Fruit fly (Drosophila melanogaster) whole organism, embryonic: ENCODE data around the gene CG31637.

Experiments used
- Antp ChIP-seq: fragments of 200-800 bp; sonication (Bioruptor generic); optimal IDR thresholded peaks from 3 replicates; lab custom pipeline; 2016; ENCODE audit warnings: missing biosample characterization, missing genetic modification characterization
- Bgb ChIP-seq: fragments of 200-800 bp; sonication (Bioruptor generic); IDR thresholded peaks from 2 replicates; pipeline ENCODE4 v1.3.6; 2022; ENCODE audit warnings: missing biosample characterization, missing genetic modification characterization; ENCODE audit not compliant: partially characterized antibody
- CG1024 ChIP-seq: fragments of 200-800 bp; sonication (Bioruptor generic); IDR thresholded peaks from 2 replicates; pipeline ENCODE4 v1.3.6; 2022; ENCODE audit warnings: missing biosample characterization, missing genetic modification characterization
- CG10321 ChIP-seq: fragments of 200-800 bp; sonication (Bioruptor generic); IDR thresholded peaks from 2 replicates; pipeline ENCODE4 v1.3.6; 2022; ENCODE audit warnings: missing biosample characterization, missing genetic modification characterization
- CG10654 ChIP-seq: fragments of 200-800 bp; sonication (Bioruptor generic); optimal IDR thresholded peaks from 2 replicates; lab custom pipeline; 2016; ENCODE audit warnings: missing biosample characterization, missing genetic modification characterization
- CG11398 ChIP-seq: fragments of 200-800 bp; sonication (Bioruptor generic); optimal IDR thresholded peaks from 2 replicates; lab custom pipeline; 2016; ENCODE audit warnings: missing biosample characterization, missing genetic modification characterization
- CG12236 ChIP-seq: fragments of 200-800 bp; sonication (Bioruptor generic); optimal IDR thresholded peaks from 2 replicates; lab custom pipeline; 2016; ENCODE audit warnings: missing biosample characterization, missing genetic modification characterization
- CG12299 ChIP-seq: fragments of 200-800 bp; sonication (Bioruptor generic); optimal IDR thresholded peaks from 2 replicates; lab custom pipeline; 2018; ENCODE audit warnings: missing biosample characterization, mild to moderate bottlenecking, missing genetic modification characterization
- CG12942 ChIP-seq: fragments of 200-800 bp; sonication (Bioruptor generic); optimal IDR thresholded peaks from 3 replicates; lab custom pipeline; 2016; ENCODE audit warnings: missing biosample characterization, missing genetic modification characterization
- CG13123 ChIP-seq: fragments of 200-800 bp; sonication (Bioruptor generic); optimal IDR thresholded peaks from 2 replicates; lab custom pipeline; 2016; ENCODE audit warnings: missing biosample characterization, missing genetic modification characterization
- CG13296 ChIP-seq: fragments of 200-800 bp; sonication (Bioruptor generic); optimal IDR thresholded peaks from 3 replicates; lab custom pipeline; 2018; ENCODE audit warnings: missing biosample characterization, mild to moderate bottlenecking, missing genetic modification characterization
- CG14860 ChIP-seq: fragments of 200-800 bp; sonication (Bioruptor generic); IDR thresholded peaks from 3 replicates; pipeline ENCODE4 v1.3.6; 2022; ENCODE audit warnings: missing biosample characterization, missing genetic modification characterization; ENCODE audit not compliant: partially characterized antibody
- CG15073 ChIP-seq: fragments of 200-800 bp; sonication (Bioruptor generic); optimal IDR thresholded peaks from 2 replicates; lab custom pipeline; 2016; ENCODE audit warnings: missing biosample characterization, missing genetic modification characterization
- CG17186 ChIP-seq: fragments of 200-800 bp; sonication (Bioruptor generic); optimal IDR thresholded peaks from 3 replicates; lab custom pipeline; 2017; ENCODE audit warnings: missing biosample characterization, missing genetic modification reagents, missing genetic modification characterization
- CG17612 ChIP-seq: fragments of 200-800 bp; sonication (Bioruptor generic); IDR thresholded peaks from 2 replicates; pipeline ENCODE4 v1.3.6; 2022; ENCODE audit warnings: missing biosample characterization, missing genetic modification characterization
- CG18011 ChIP-seq: fragments of 200-800 bp; sonication (Bioruptor generic); optimal IDR thresholded peaks from 2 replicates; lab custom pipeline; 2017; ENCODE audit warnings: missing biosample characterization, missing genetic modification characterization, mild to moderate bottlenecking, moderate library complexity, missing genotype
- CG18764 ChIP-seq: fragments of 200-800 bp; sonication (Bioruptor generic); optimal IDR thresholded peaks from 3 replicates; lab custom pipeline; 2016; ENCODE audit warnings: missing biosample characterization, missing genetic modification characterization
- CG2678 ChIP-seq: fragments of 200-800 bp; sonication (Bioruptor generic); optimal IDR thresholded peaks from 3 replicates; lab custom pipeline; 2019; ENCODE audit warnings: missing biosample characterization, mild to moderate bottlenecking, missing genetic modification characterization, moderate library complexity
- CG3726 ChIP-seq: fragments of 200-800 bp; sonication (Bioruptor generic); IDR thresholded peaks from 3 replicates; pipeline ENCODE4, ENCODE4 v1.3.6; 2022; ENCODE audit warnings: missing biosample characterization, missing genetic modification characterization
- CG3847 ChIP-seq: fragments of 200-800 bp; sonication (Bioruptor generic); IDR thresholded peaks from 2 replicates; pipeline ENCODE4 v1.3.6; 2022; ENCODE audit warnings: missing biosample characterization, missing genetic modification characterization
- CG4328 ChIP-seq: fragments of 200-800 bp; sonication (Bioruptor generic); optimal IDR thresholded peaks from 3 replicates; lab custom pipeline; 2017; ENCODE audit warnings: missing biosample characterization, missing genetic modification reagents, missing genetic modification characterization
- CG4730 ChIP-seq: fragments of 200-800 bp; sonication (Bioruptor generic); IDR thresholded peaks from 2 replicates; pipeline ENCODE4 v1.3.6; 2022; ENCODE audit warnings: missing biosample characterization, missing genetic modification characterization
- CG8478 ChIP-seq: fragments of >200 bp; optimal IDR thresholded peaks from 2 replicates; lab custom pipeline; 2018
- CG9437 ChIP-seq: fragments of 200-800 bp; sonication (Bioruptor generic); optimal IDR thresholded peaks from 2 replicates; lab custom pipeline; 2018; ENCODE audit warnings: missing biosample characterization, mild to moderate bottlenecking, missing genetic modification characterization
- CG9727 ChIP-seq: fragments of 200-800 bp; sonication (Bioruptor generic); optimal IDR thresholded peaks from 3 replicates; lab custom pipeline; 2017; ENCODE audit warnings: missing biosample characterization, mild to moderate bottlenecking, missing genetic modification characterization
- D19B ChIP-seq: fragments of 200-800 bp; sonication (Bioruptor generic); optimal IDR thresholded peaks from 2 replicates; lab custom pipeline; 2017; ENCODE audit warnings: missing biosample characterization, mild to moderate bottlenecking, missing genetic modification characterization
- Deaf1 ChIP-seq: fragments of 200-800 bp; optimal IDR thresholded peaks from 3 replicates; lab custom pipeline; 2019; ENCODE audit warnings: missing biosample characterization, mild to moderate bottlenecking, missing genetic modification characterization, moderate library complexity
- Dp ChIP-seq: fragments of 200-800 bp; sonication (Bioruptor generic); optimal IDR thresholded peaks from 2 replicates; lab custom pipeline; 2018; ENCODE audit warnings: missing biosample characterization, mild to moderate bottlenecking, missing genetic modification characterization, moderate library complexity
- E2f1 ChIP-seq: fragments of 200-800 bp; sonication (Bioruptor generic); IDR thresholded peaks from 2 replicates; pipeline ENCODE4 v1.3.6; 2022; ENCODE audit warnings: missing biosample characterization, missing genetic modification characterization
- Ets97D ChIP-seq: fragments of 200-800 bp; sonication (Bioruptor generic); optimal IDR thresholded peaks from 3 replicates; lab custom pipeline; 2016; ENCODE audit warnings: missing biosample characterization, missing genetic modification characterization
- HLH4C ChIP-seq: fragments of 200-800 bp; sonication (Bioruptor generic); IDR thresholded peaks from 3 replicates; pipeline ENCODE4 v1.3.6; 2022; ENCODE audit warnings: missing biosample characterization, missing genetic modification characterization; ENCODE audit not compliant: partially characterized antibody
- Hsf ChIP-seq: fragments of 200-800 bp; sonication (Bioruptor generic); optimal IDR thresholded peaks from 3 replicates; lab custom pipeline; 2016; ENCODE audit warnings: missing biosample characterization, missing genetic modification characterization
- Nf-YA ChIP-seq: fragments of 200-800 bp; sonication (Bioruptor generic); IDR thresholded peaks from 2 replicates; pipeline ENCODE4 v1.3.6; 2022; ENCODE audit warnings: missing biosample characterization, missing genetic modification characterization
- Sry-β ChIP-seq: fragments of 200-800 bp; sonication (Bioruptor generic); optimal IDR thresholded peaks from 2 replicates; lab custom pipeline; 2018; ENCODE audit warnings: missing biosample characterization, mild to moderate bottlenecking, missing genetic modification characterization, moderate library complexity
- Tbp ChIP-seq: fragments of >200 bp; optimal IDR thresholded peaks from 2 replicates; lab custom pipeline; 2018; ENCODE audit warnings: missing biosample characterization, missing genetic modification characterization
- ash1 ChIP-seq: fragments of 200-800 bp; sonication (Bioruptor generic); optimal IDR thresholded peaks from 2 replicates; lab custom pipeline; 2018; ENCODE audit warnings: missing biosample characterization, mild to moderate bottlenecking, missing genetic modification characterization
- crol ChIP-seq: fragments of 200-800 bp; sonication (Bioruptor generic); IDR thresholded peaks from 2 replicates; pipeline ENCODE4 v1.3.6; 2022; ENCODE audit warnings: missing biosample characterization, missing genetic modification characterization
- emc ChIP-seq: fragments of 200-800 bp; sonication (Bioruptor generic); optimal IDR thresholded peaks from 2 replicates; lab custom pipeline; 2016; ENCODE audit warnings: missing biosample characterization, missing genetic modification characterization
- ewg ChIP-seq: fragments of 200-800 bp; sonication (Bioruptor generic); optimal IDR thresholded peaks from 3 replicates; lab custom pipeline; 2017; ENCODE audit warnings: mild to moderate bottlenecking, missing biosample characterization, missing genetic modification reagents, missing genetic modification characterization
- fd64A ChIP-seq: fragments of 200-800 bp; sonication (Bioruptor generic); optimal IDR thresholded peaks from 3 replicates; lab custom pipeline; 2018; ENCODE audit warnings: missing biosample characterization, mild to moderate bottlenecking, missing genetic modification characterization
- ham ChIP-seq: fragments of 200-800 bp; sonication (Bioruptor generic); IDR thresholded peaks from 2 replicates; pipeline ENCODE4 v1.3.6; 2022; ENCODE audit warnings: missing biosample characterization, missing genetic modification characterization
- her ChIP-seq: fragments of 200-800 bp; sonication (Bioruptor generic); optimal IDR thresholded peaks from 2 replicates; lab custom pipeline; 2016; ENCODE audit warnings: missing biosample characterization, missing genetic modification characterization
- knrl ChIP-seq: fragments of 200-800 bp; sonication (Bioruptor generic); IDR thresholded peaks from 3 replicates; pipeline ENCODE4 v1.3.6; 2022; ENCODE audit warnings: missing biosample characterization, missing genetic modification characterization; ENCODE audit not compliant: partially characterized antibody
- lbe ChIP-seq: fragments of 200-800 bp; sonication (Bioruptor generic); optimal IDR thresholded peaks from 2 replicates; lab custom pipeline; 2016; ENCODE audit warnings: missing biosample characterization, mild to moderate bottlenecking, missing genetic modification characterization
- org-1 ChIP-seq: fragments of 200-800 bp; sonication (Bioruptor generic); optimal IDR thresholded peaks from 2 replicates; lab custom pipeline; 2017; ENCODE audit warnings: missing biosample characterization, missing genetic modification characterization
- pho ChIP-seq: fragments of 200-800 bp; sonication (Bioruptor generic); optimal IDR thresholded peaks from 2 replicates; lab custom pipeline; 2016; ENCODE audit warnings: missing biosample characterization, missing genetic modification characterization
- prd ChIP-seq, 3 experiments: fragments of >200 bp in 2 of 3; fragments of 200-800 bp in 1 of 3; sonication (Bioruptor generic) in 1 of 3; optimal IDR thresholded peaks in 2 of 3; IDR thresholded peaks in 1 of 3; 2 replicates in 2 of 3; 3 replicates in 1 of 3; pipeline versions ENCODE4 v1.3.6 to Lab custom; 2017 to 2022; ENCODE audit warnings: missing biosample characterization in 1 of 3, missing genetic modification characterization in 1 of 3
- run ChIP-seq: fragments of 200-800 bp; sonication (Bioruptor generic); optimal IDR thresholded peaks from 3 replicates; lab custom pipeline; 2018; ENCODE audit warnings: missing biosample characterization, mild to moderate bottlenecking, missing genetic modification characterization
- scrt ChIP-seq: fragments of 200-800 bp; sonication (Bioruptor generic); optimal IDR thresholded peaks from 2 replicates; lab custom pipeline; 2018; ENCODE audit warnings: missing biosample characterization, mild to moderate bottlenecking, missing genetic modification characterization, moderate library complexity
- sd ChIP-seq: fragments of 200-800 bp; sonication (Bioruptor generic); optimal IDR thresholded peaks from 3 replicates; lab custom pipeline; 2018; ENCODE audit warnings: missing biosample characterization, mild to moderate bottlenecking, missing genetic modification characterization, moderate library complexity
- sisA ChIP-seq: fragments of 200-800 bp; sonication (Bioruptor generic); IDR thresholded peaks from 2 replicates; pipeline ENCODE4 v1.3.6; 2022; ENCODE audit warnings: missing biosample characterization, missing genetic modification characterization
- tgo ChIP-seq: fragments of 200-800 bp; sonication (Bioruptor generic); IDR thresholded peaks from 3 replicates; pipeline ENCODE4 v1.3.6; 2022; ENCODE audit warnings: missing biosample characterization, missing genetic modification characterization
- vvl ChIP-seq: fragments of 200-800 bp; sonication (Bioruptor generic); IDR thresholded peaks from 2 replicates; pipeline ENCODE4 v1.3.6; 2022; ENCODE audit warnings: missing biosample characterization, missing genetic modification characterization

The CG31637 gene

DNA sequence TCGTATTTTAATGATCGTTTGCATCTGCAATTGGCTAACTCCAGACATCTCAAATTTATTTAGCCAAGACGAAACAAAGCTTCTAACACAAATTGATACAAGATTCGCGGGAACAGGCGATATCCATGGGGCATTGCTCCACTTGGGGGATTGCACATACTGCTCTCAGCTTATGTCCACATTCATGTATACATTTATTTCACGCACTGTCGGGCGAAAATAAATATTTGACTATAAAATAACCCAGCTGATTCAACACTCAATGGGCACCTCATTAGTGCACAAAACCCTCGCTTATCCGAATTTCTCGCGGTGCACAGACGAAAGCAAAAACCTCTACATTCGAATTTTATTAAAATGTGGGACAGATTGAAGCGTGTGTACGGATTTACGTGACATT, 37.0 kb upstream of the CG31637 start (continued):
- TF ChIP-seq Nf-YA (0 out of 2 replicates have a peak, but pooled peaks have one; percentile 16), CG3847 (no peak), CG9437 (GFP tag; lab: Kevin White, UChicago) (no peak), Ets97D (GFP tag; lab: Kevin White, UChicago) (no peak), HLH4C (no peak), E2f1 (GFP tag; lab: Robert Waterston, UW) (no peak), ham (GFP tag; lab: Robert Waterston, UW) (no peak), vvl (peak; percentile 30), CG1024 (GFP tag; lab: Robert Waterston, UW) (no peak; the same call in 1 of the 2 replicates), CG13123 (GFP tag; lab: Kevin White, UChicago) (no peak), Sry-β (GFP tag; lab: Kevin White, UChicago) (peak; percentile 18), fd64A (GFP tag; lab: Kevin White, UChicago) (peak; percentile 63), run (peak; percentile 3), CG2678 (tag; lab: Kevin White, UChicago) (peak; percentile 57), CG18011 (GFP tag; lab: Kevin White, UChicago) (peak; percentile 16), ash1 (GFP tag; lab: Kevin White, UChicago) (no peak), CG3726 (GFP tag; lab: Robert Waterston, UW) (no peak), prd (optimal IDR thresholded peaks at IDR 0.05; lab: Kevin White, UChicago) (no peak), prd (GFP tag; IDR thresholded peaks at IDR 0.05; lab: Robert Waterston, UW) (no peak), CG18764 (no peak), CG13296 (GFP tag; lab: Kevin White, UChicago) (peak; percentile 19), Antp (GFP tag; lab: Kevin White, UChicago) (no peak), CG4328 (GFP tag; lab: Kevin White, UChicago) (peak; percentile 25), lbe (GFP tag; lab: Kevin White, UChicago) (peak; percentile 52), pho (GFP tag; lab: Kevin White, UChicago) (no peak), Bgb (GFP tag; lab: Robert Waterston, UW) (no peak), Tbp (GFP tag; lab: Kevin White, UChicago) (no peak), CG8478 (lab: Kevin White, UChicago) (no peak), CG12299 (no peak), emc (no peak), ewg (GFP tag; lab: Kevin White, UChicago) (no peak), CG12236 (GFP tag; lab: Kevin White, UChicago) (no peak), CG11398 (GFP tag; lab: Kevin White, UChicago) (no peak)

DNA sequence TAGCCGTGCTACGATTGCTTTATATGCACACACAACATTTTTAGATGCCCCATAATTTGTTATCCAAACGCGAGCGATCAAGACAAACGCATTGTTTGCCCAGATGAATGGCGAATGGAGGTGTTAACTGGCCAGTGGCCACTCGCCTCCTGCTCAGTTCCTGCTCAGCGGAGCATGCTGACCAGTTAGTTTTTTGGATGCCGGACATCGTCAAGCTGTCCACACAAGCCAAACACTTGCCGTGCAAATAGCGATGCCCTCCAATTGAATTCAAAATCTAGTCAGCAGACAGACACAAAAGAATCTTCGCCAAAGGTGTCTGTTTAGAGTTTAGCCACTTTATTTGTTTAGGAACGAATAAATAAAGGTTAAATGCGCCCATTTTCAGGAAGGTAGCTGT, 36.2 kb upstream of the CG31637 start:
- TF ChIP-seq Ets97D (GFP tag; lab: Kevin White, UChicago) (no peak), sd (tag; lab: Kevin White, UChicago) (no peak), scrt (GFP tag; lab: Kevin White, UChicago) (no peak), CG9727 (peak; percentile 59), Dp (GFP tag; lab: Kevin White, UChicago) (no peak), CG10654 (GFP tag; lab: Kevin White, UChicago) (no peak), her (no peak), CG12942 (no peak), Deaf1 (tag; lab: Kevin White, UChicago) (no peak), sisA (GFP tag; lab: Robert Waterston, UW) (no peak), CG14860 (GFP tag; lab: Robert Waterston, UW) (no peak), knrl (GFP tag; lab: Robert Waterston, UW) (no peak), org-1 (GFP tag; lab: Kevin White, UChicago) (no peak), Hsf (no peak), D19B (GFP tag; lab: Kevin White, UChicago) (no peak), CG17612 (GFP tag; lab: Robert Waterston, UW) (no peak), CG10321 (GFP tag; lab: Robert Waterston, UW) (0 out of 2 replicates have a peak, but pooled peaks have one; percentile 35), CG15073 (GFP tag; lab: Kevin White, UChicago) (no peak), crol (GFP tag; lab: Robert Waterston, UW) (no peak), tgo (GFP tag; lab: Robert Waterston, UW) (no peak), CG17186 (GFP tag; lab: Kevin White, UChicago) (no peak), CG4730 (GFP tag; lab: Robert Waterston, UW) (no peak)
